Fruit fly (Drosophila melanogaster) ovary, adult (tissue): Measurements from ENCODE around the gene CG8475.

Source experiments
- CG17801 ChIP-seq: fragments of 200-800 bp; optimal IDR thresholded peaks from 2 replicates; lab custom pipeline; 2019; ENCODE audit warnings: missing biosample characterization, mild to moderate bottlenecking, missing genetic modification characterization, moderate library complexity; ENCODE audit not compliant: partially characterized antibody

CG8475 gene

DNA sequence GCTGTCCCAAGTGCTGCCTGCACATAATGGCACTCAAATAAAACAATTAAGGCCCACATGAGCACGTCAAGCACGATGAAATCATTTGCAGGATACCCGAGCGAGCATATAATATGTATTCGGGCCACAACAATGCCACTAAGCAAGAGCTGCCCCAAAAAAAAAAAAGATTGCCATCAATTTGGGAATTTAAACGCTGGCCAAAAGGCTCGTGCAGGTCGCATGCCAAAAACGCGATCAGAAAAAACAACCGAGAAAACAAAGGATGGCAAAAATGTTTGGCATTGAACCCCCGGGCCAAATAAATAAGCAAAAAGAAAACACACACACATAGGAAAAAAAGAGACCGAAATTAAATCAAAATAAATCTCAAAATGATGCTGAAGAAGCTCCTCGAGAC is 54.0 kb downstream of the CG8475 start:
- no peak for TF ChIP-seq CG17801 (GFP tag; lab: Kevin White, UChicago)
